Worm (Caenorhabditis elegans): ENCODE data around the gene amt-4.

The amt-4 gene

DNA sequence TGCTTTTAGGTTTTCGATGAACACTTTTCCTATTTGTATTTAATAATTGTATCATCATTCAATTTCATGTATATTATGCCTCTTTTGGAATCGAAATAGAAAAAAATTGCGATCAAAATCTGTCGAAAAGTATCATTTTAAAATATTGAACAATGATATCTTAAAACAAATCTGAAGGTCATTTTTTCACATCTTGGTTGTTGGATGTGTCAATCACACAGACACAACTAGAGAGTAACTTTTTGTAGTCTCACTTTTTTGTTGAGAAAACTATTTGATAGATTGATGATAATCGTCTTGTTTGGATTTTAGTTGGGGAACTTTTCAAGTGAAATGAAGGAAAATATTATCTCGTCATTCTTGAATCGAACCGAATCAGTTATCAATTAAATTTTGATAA, 4.2 kb downstream of the amt-4 start:
- TF ChIP-seq nhr-25 (tag; optimal IDR thresholded peaks at IDR 0.05) = peak; percentile 5
- peak; percentile 92 for TF ChIP-seq elt-1 (tag; optimal IDR thresholded peaks at IDR 0.05)
- TF ChIP-seq hmg-11 (tag; optimal IDR thresholded peaks at IDR 0.05) = no peak
- no peak for TF ChIP-seq fos-1 (tag; optimal IDR thresholded peaks at IDR 0.05)
- no peak for TF ChIP-seq unc-39 (tag; optimal IDR thresholded peaks at IDR 0.05)
- TF ChIP-seq eor-1 (tag; optimal IDR thresholded peaks at IDR 0.05) = no peak
- TF ChIP-seq sea-2 (GFP tag; optimal IDR thresholded peaks at IDR 0.05) = no peak
- TF ChIP-seq elt-2 (tag; optimal IDR thresholded peaks at IDR 0.05) = no peak
- no peak for TF ChIP-seq snpc-4 (tag; optimal IDR thresholded peaks at IDR 0.05)
- TF ChIP-seq nhr-12 (tag; optimal IDR thresholded peaks at IDR 0.05) = no peak
- TF ChIP-seq pqm-1 (tag; optimal IDR thresholded peaks at IDR 0.05) = no peak
- TF ChIP-seq ceh-9 (tag; optimal IDR thresholded peaks at IDR 0.05) = no peak

- TF ChIP-seq ztf-4 (tag; optimal IDR thresholded peaks at IDR 0.05) = no peak
- TF ChIP-seq sea-2 (GFP tag; optimal IDR thresholded peaks at IDR 0.05) = no peak
- TF ChIP-seq mml-1 (tag; optimal IDR thresholded peaks at IDR 0.05) = no peak
Measured at ce11 chrX:4571137-4571536, 6.0 kb downstream of the amt-4 start, which contains the start of gene amt-1. Gene amt-1 (plus strand): TSS chrX:4571437.

DNA sequence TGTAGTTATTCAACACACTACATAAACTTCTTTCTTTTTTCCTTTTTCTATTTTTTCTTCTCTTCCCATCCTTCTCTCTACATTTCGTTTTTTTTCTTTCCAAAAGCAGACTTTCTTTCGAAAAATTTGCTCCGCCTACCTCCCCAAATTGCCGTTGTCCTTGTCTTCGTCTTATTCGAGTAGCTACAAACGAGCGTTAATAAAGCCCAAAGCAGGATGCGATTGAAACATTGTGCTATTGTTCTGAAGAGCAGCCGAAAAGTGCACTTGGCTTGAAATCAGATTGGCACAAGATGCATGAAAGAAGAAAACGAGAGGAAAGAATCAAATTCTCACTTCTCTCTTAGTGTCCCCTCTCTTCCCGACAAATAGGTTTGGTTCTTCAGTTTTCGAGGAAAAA, 9.8 kb downstream of the amt-4 start:
- TF ChIP-seq fkh-10 (GFP tag; optimal IDR thresholded peaks at IDR 0.05) = peak; percentile 66
- no peak for TF ChIP-seq fkh-2 (tag; optimal IDR thresholded peaks at IDR 0.05)

DNA sequence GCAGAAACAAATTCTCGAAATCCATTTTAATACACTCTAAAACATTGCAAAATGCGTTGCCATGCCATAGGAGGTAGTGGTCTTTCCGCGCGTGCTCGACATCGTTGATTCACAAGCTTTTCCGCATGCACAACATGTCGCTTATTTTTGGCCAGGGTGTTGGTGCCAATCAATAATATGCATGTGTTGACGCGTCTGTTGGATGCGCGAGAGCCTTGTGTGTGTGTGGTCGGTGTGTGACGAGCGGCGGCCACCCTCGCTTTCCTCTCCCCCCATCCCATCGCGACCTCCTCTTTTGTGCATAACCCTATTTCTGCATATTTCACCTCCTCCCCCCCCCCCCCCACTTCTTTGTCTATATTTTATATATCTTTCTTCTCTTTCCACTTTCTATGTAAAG, 11.2 kb downstream of the amt-4 start:
- no peak for TF ChIP-seq egl-27 (tag; optimal IDR thresholded peaks at IDR 0.05)
- no peak for TF ChIP-seq ztf-11 (tag; optimal IDR thresholded peaks at IDR 0.05)
- no peak for TF ChIP-seq nhr-77 (tag; optimal IDR thresholded peaks at IDR 0.05)
- no peak for TF ChIP-seq elt-1 (tag; optimal IDR thresholded peaks at IDR 0.05)
- TF ChIP-seq lsy-12 (tag; optimal IDR thresholded peaks at IDR 0.05) = no peak
- no peak for TF ChIP-seq jun-1 (tag; optimal IDR thresholded peaks at IDR 0.05)
- TF ChIP-seq elt-2 (tag; optimal IDR thresholded peaks at IDR 0.05) = no peak
- TF ChIP-seq hmg-11 (tag; optimal IDR thresholded peaks at IDR 0.05) = peak; percentile 31
- no peak for TF ChIP-seq ceh-16 (tag; optimal IDR thresholded peaks at IDR 0.05)
- no peak for TF ChIP-seq nhr-12 (tag; optimal IDR thresholded peaks at IDR 0.05)
- peak; percentile 7 for TF ChIP-seq nfya-1 (tag; optimal IDR thresholded peaks at IDR 0.05; ENCODE audit: insufficient read depth)

DNA sequence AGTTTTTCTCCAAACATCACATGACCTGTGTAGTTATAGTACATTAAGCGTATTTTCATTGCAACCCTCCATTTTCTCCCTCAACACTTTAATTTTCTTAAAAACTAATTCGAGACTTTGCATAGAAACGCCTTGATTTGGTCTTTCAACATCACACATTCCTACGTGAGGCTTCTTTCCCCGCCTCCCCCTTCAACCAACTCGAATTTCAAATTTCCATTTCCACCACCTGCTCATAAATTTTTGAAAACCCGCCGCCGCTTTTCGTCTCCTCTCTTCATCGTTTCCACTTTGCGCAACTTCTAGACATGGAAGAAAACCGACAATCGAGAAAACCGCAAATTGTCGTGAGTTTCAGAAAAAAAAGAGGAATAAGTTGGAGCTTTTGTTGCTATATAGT, 12.8 kb downstream of the amt-4 start, which contains the start of gene C05E11.3:
Gene C05E11.3, plus strand, starts transcription at position 301 of the 400 bp plus-strand sequence.
- TF ChIP-seq nhr-43 (tag; optimal IDR thresholded peaks at IDR 0.05; ENCODE audit: poor library complexity, severe bottlenecking) (no peak), sea-2 (GFP tag; optimal IDR thresholded peaks at IDR 0.05) (no peak), nhr-23 (tag; optimal IDR thresholded peaks at IDR 0.05) (no peak), jun-1 (tag; optimal IDR thresholded peaks at IDR 0.05) (no peak), egl-5 (tag; optimal IDR thresholded peaks at IDR 0.05) (no peak), skn-1 (tag; optimal IDR thresholded peaks at IDR 0.05) (no peak), elt-1 (tag; optimal IDR thresholded peaks at IDR 0.05) (no peak), ama-1 (optimal IDR thresholded peaks at IDR 0.05) (no peak), ceh-82 (tag; optimal IDR thresholded peaks at IDR 0.05) (no peak), fkh-2 (tag; optimal IDR thresholded peaks at IDR 0.05) (no peak)

ce11 chrX:4578581-4578980, 13.5 kb downstream of the amt-4 start:
- TF ChIP-seq nhr-67 (tag; optimal IDR thresholded peaks at IDR 0.05) (no peak), nhr-76 (tag; optimal IDR thresholded peaks at IDR 0.05) (no peak), nhr-77 (tag; optimal IDR thresholded peaks at IDR 0.05) (no peak), nhr-11 (tag; optimal IDR thresholded peaks at IDR 0.05) (no peak), ztf-11 (tag; optimal IDR thresholded peaks at IDR 0.05) (no peak), egl-27 (tag; optimal IDR thresholded peaks at IDR 0.05) (no peak), snpc-4 (tag; optimal IDR thresholded peaks at IDR 0.05) (no peak), skn-1 (tag; optimal IDR thresholded peaks at IDR 0.05) (no peak), nfya-1 (tag; optimal IDR thresholded peaks at IDR 0.05; ENCODE audit: insufficient read depth) (no peak), pha-4 (tag; optimal IDR thresholded peaks at IDR 0.05) (no peak), lin-39 (tag; optimal IDR thresholded peaks at IDR 0.05) (no peak), nhr-25 (tag; optimal IDR thresholded peaks at IDR 0.05) (no peak)

Measured in whole organism, L3 larva.